Fruit fly (Drosophila melanogaster) S2 (cell line): ENCODE results near the gene mthl6.

Experiments
- CG8478 ChIP-seq: fragments of >200 bp; optimal IDR thresholded peaks from 2 replicates; lab custom pipeline; 2018
- CTCF ChIP-seq, 2 experiments: fragments of >200 bp; optimal IDR thresholded peaks; 2 replicates each; lab custom pipeline; 2018

The mthl6 gene

dm6 chr3L:7510414-7511384, 24.9 kb downstream of the mthl6 start, which contains the start of gene CG7546:
TSS of gene CG7546 (plus strand) at chr3L:7510986.
- TF ChIP-seq CTCF (optimal IDR thresholded peaks at IDR 0.05; lab: Kevin White, UChicago) (peak in 1 of 2 experiments; percentile 49), CG8478 (lab: Kevin White, UChicago) (no peak)

DNA sequence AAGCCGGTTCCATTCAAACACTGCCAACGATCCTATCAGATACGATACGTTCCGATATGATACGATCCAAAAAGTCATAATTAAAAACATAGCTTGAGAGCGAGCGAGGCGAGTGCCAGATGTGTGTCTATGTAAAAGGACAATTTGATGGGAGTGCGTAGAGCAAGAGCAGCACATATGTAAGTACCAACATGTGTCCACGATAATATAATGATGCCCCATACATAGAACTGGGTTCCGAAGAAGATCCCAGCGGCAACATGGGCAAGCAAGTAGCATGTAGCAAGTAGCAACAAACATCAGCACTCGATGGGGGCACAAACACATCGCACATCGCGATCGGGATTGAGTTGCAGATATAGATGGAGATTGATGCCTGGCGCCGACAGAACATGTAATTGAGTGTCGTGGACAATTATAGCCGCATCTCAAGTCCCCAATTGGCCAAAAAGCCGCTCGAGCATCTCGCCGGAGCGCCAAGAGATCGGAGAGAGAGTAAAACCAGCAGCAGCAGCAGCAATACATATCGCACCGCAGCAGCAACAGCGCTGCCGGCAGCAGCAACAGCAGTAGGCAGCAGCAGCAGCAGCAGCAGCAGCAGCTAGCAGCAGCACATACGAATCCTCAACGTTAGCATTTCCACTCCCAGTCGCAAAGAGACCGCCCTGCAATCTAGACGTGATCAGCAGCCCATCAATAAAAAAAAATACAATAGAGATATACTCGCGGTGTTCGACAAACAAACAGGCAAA, 32.8 kb downstream of the mthl6 start, which contains the start of gene ltl:
TSS of gene ltl (plus strand) at position 647 of the 752 bp plus-strand sequence.
- no peak for TF ChIP-seq CG8478 (lab: Kevin White, UChicago)
- TF ChIP-seq CTCF (optimal IDR thresholded peaks at IDR 0.05; lab: Kevin White, UChicago): no peak

DNA sequence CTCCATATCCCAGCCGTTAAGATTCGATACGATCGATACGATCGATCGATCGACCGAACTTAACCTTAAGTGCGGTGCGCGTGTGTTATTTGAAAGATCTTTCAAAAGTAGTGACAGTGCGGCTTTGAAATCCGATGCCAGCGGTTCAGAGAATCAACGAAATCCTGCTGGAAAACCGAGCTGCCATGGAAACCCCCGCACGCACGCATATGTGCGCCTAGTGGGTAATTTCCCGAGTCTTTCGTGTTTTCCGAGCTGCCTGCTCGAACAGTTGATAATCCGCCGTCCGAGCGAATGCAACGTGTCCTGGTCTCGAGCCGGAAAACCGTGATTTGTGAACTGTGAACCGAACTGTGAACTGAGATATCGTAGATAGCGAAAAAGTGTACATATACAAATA, 33.5 kb downstream of the mthl6 start:
- TF ChIP-seq CG8478 (lab: Kevin White, UChicago): no peak
- no peak for TF ChIP-seq CTCF (optimal IDR thresholded peaks at IDR 0.05; lab: Kevin White, UChicago)

dm6 chr3L:7520619-7521018, 34.9 kb downstream of the mthl6 start:
- no peak for TF ChIP-seq CG8478 (lab: Kevin White, UChicago)
- TF ChIP-seq CTCF (optimal IDR thresholded peaks at IDR 0.05; lab: Kevin White, UChicago): no peak

DNA sequence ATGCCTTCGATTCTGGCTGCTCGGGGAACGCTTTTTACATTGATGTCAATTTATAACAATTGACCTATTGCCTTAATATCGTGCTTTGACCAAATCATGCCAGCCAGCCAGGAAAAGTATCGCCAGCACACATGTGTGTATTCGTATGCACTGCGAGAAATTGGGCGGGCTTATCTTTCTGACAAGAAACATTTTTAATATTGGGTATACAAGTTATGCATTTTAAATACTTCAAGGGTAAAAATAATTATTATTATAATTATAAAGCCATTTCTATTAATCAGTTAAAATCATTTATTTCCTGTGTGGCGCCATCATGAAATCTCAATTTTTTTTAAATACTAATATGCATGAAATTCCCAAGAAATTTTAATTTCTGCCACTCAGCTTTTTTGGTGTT, 36.1 kb downstream of the mthl6 start:
- no peak for TF ChIP-seq CG8478 (lab: Kevin White, UChicago)

dm6 chr3L:7527661-7528379, 42.1 kb downstream of the mthl6 start:
- TF ChIP-seq CTCF (optimal IDR thresholded peaks at IDR 0.05; lab: Kevin White, UChicago) (no peak), CG8478 (lab: Kevin White, UChicago) (no peak)

- no peak for TF ChIP-seq CG8478 (lab: Kevin White, UChicago)
- TF ChIP-seq CTCF (optimal IDR thresholded peaks at IDR 0.05; lab: Kevin White, UChicago): no peak
Measured at dm6 chr3L:7528380-7529080, 42.8 kb downstream of the mthl6 start, which contains the start of gene lqf. TSS of gene lqf (plus strand) at chr3L:7528780.

- no peak for TF ChIP-seq CG8478 (lab: Kevin White, UChicago)
- TF ChIP-seq CTCF (optimal IDR thresholded peaks at IDR 0.05; lab: Kevin White, UChicago): no peak
Measured at dm6 chr3L:7529081-7530021, 43.6 kb downstream of the mthl6 start.

DNA sequence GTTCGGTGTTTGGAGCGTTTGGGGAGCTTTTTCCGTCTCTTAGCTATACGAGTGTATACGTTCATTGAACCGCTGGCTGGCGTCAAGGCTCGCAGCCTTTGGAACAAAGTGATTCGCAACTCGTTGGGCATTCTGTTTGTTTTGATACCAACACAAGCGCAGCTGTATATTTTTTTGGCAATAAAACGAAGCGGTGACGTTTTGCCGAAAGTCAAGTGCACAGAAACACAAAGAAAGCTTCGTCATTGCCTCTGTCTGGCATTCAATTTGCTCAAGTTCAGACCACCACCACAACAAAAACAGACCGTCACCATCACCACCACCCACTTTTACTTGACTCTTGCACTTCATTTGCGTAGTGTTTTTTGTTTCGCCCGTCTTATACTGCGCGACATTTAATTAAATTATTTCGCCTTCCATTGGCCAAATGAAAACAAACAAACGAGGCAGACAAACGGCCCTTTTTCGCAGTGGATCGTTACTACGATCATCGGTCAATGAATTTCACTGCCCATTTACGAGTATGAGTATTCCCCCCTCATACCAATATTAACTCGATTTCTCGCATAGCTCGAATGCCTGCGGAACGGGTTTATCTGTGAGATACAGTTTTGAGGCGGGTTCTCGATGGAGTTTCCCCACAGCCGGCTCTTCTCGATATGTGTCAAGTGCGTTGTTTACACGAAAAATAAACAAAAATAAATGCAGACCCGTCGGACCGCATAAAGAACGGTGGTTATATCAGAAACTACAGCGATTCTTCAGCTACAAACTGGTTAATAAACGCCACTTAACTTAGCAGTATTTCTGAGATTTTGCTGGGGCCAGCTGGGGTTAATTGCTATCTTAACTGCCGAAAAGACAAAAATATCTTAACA, 44.9 kb downstream of the mthl6 start:
- TF ChIP-seq CTCF (optimal IDR thresholded peaks at IDR 0.05; lab: Kevin White, UChicago): no peak
- no peak for TF ChIP-seq CG8478 (lab: Kevin White, UChicago)
